Fruit fly (Drosophila melanogaster): ENCODE measurements around the gene Coq2.

dm6 chr3R:8313038-8313437 is 3.3 kb downstream of the Coq2 start, which contains the start of gene CG7483:
- TF ChIP-seq CG11617 (GFP tag; optimal IDR thresholded peaks at IDR 0.05) = no peak
- peak; percentile 17 for TF ChIP-seq Mnt (GFP tag; optimal IDR thresholded peaks at IDR 0.05)
- TF ChIP-seq CG7045 (GFP tag; optimal IDR thresholded peaks at IDR 0.05) = no peak
- peak; percentile 57 for TF ChIP-seq bab1 (GFP tag; optimal IDR thresholded peaks at IDR 0.05)
- TF ChIP-seq Hr96 (GFP tag; optimal IDR thresholded peaks at IDR 0.05) = no peak
- no peak for TF ChIP-seq CG33017 (tag; optimal IDR thresholded peaks at IDR 0.05)
- TF ChIP-seq CG7101 (tag; optimal IDR thresholded peaks at IDR 0.05) = no peak

All from whole organism, adult.